Fruit fly (Drosophila melanogaster): ENCODE measurements around the gene Ptpmeg.

DNA sequence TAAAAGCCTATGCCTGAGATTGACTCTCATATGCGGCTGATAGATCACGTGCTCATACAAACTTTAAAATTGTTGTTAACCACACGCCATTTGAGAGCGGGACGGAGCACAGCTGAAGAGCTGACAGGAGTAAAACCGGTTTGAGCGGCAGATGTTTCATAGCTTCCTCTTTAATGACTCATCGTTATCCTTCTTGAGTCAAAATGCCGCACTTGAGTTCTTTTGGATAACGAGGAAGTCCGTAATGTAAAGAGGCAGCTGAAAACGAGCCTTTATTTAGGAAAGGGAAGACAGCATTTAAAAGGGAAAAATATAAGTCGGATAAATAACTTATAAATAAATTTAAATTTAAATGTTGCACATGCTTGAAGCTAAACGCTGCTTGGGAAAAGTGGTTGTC, 30.7 kb upstream of the Ptpmeg start:
- TF ChIP-seq lola (GFP tag; optimal IDR thresholded peaks at IDR 0.05) = no peak
- TF ChIP-seq psq (GFP tag; optimal IDR thresholded peaks at IDR 0.05) = no peak
- no peak for TF ChIP-seq Hnf4 (GFP tag; optimal IDR thresholded peaks at IDR 0.05)
- no peak for TF ChIP-seq N (GFP tag; optimal IDR thresholded peaks at IDR 0.05)
- TF ChIP-seq sv (GFP tag; optimal IDR thresholded peaks at IDR 0.05) = no peak
- no peak for TF ChIP-seq brk (GFP tag; optimal IDR thresholded peaks at IDR 0.05)
- TF ChIP-seq pan (optimal IDR thresholded peaks at IDR 0.05) = no peak
- TF ChIP-seq br (GFP tag; optimal IDR thresholded peaks at IDR 0.05) = no peak
- no peak for TF ChIP-seq Dif (GFP tag; optimal IDR thresholded peaks at IDR 0.05; ENCODE audit: partially characterized antibody)
- no peak for TF ChIP-seq tai (GFP tag; optimal IDR thresholded peaks at IDR 0.05)
- no peak for TF ChIP-seq woc (GFP tag; optimal IDR thresholded peaks at IDR 0.05)
- no peak for TF ChIP-seq CG9705 (GFP tag; optimal IDR thresholded peaks at IDR 0.05)
- no peak for TF ChIP-seq dmrt93B (GFP tag; optimal IDR thresholded peaks at IDR 0.05)
- TF ChIP-seq Mio (GFP tag; optimal IDR thresholded peaks at IDR 0.05) = no peak

Measured in whole organism, wandering third instar larva.